Worm (Caenorhabditis elegans) whole organism, L3 larva: Measurements from ENCODE around the gene C46A5.6.

Experiments used
- R02D3.7 ChIP-seq: fragments of 150-350 bp; optimal IDR thresholded peaks from 2 replicates; lab custom pipeline; 2014; ENCODE audit warnings: missing biosample characterization, missing genetic modification characterization
- ZK546.5 ChIP-seq: sonication (generic microtip); optimal IDR thresholded peaks from 2 replicates; lab custom pipeline; 2017; ENCODE audit warnings: missing biosample characterization, missing genetic modification characterization
- aly-2 ChIP-seq: fragments of 150-350 bp; optimal IDR thresholded peaks from 2 replicates; lab custom pipeline; 2014; ENCODE audit warnings: missing biosample characterization, missing genetic modification characterization
- ama-1 ChIP-seq: fragments of 150-350 bp; optimal IDR thresholded peaks from 2 replicates; lab custom pipeline; 2018
- ceh-28 ChIP-seq: fragments of 150-350 bp; optimal IDR thresholded peaks from 2 replicates; lab custom pipeline; 2014; ENCODE audit warnings: missing biosample characterization, missing genetic modification reagents, missing genetic modification characterization
- elt-1 ChIP-seq: fragments of 150-350 bp; optimal IDR thresholded peaks from 2 replicates; lab custom pipeline; 2014; ENCODE audit warnings: missing biosample characterization, missing genetic modification characterization
- elt-2 ChIP-seq: sonication (generic microtip); optimal IDR thresholded peaks from 2 replicates; lab custom pipeline; 2016; ENCODE audit warnings: missing genetic modification reagents, mild to moderate bottlenecking, missing genetic modification characterization, missing compliant biosample characterization
- elt-3 ChIP-seq, 3 experiments: fragments of 150-350 bp in 1 of 3; sonication (generic microtip) in 2 of 3; optimal IDR thresholded peaks; 2 replicates in 2 of 3; 4 replicates in 1 of 3; lab custom pipeline; 2014 to 2017; ENCODE audit warnings: missing biosample characterization in 3 of 3, missing genetic modification characterization in 3 of 3
- eor-1 ChIP-seq, 2 experiments: fragments of 150-350 bp; optimal IDR thresholded peaks; 2 replicates each; lab custom pipeline; 2014 to 2018; ENCODE audit warnings: missing biosample characterization in 2 of 2, missing genetic modification characterization in 2 of 2
- fkh-10 ChIP-seq: sonication (generic microtip); optimal IDR thresholded peaks from 2 replicates; lab custom pipeline; 2017; ENCODE audit warnings: missing biosample characterization, missing genetic modification reagents, missing genetic modification characterization
- hmg-11 ChIP-seq: sonication (generic microtip); optimal IDR thresholded peaks from 2 replicates; lab custom pipeline; 2016; ENCODE audit warnings: missing genetic modification characterization, missing compliant biosample characterization
- jun-1 ChIP-seq: fragments of 150-350 bp; optimal IDR thresholded peaks from 2 replicates; lab custom pipeline; 2014; ENCODE audit warnings: missing biosample characterization, missing genetic modification reagents, missing genetic modification characterization
- lin-15B ChIP-seq: fragments of 150-350 bp; optimal IDR thresholded peaks from 2 replicates; lab custom pipeline; 2014; ENCODE audit warnings: missing biosample characterization, missing genetic modification characterization
- lin-39 ChIP-seq: fragments of 150-350 bp; optimal IDR thresholded peaks from 2 replicates; lab custom pipeline; 2018; ENCODE audit warnings: missing biosample characterization, missing genetic modification reagents, missing genetic modification characterization
- mdl-1 ChIP-seq: fragments of 150-350 bp; optimal IDR thresholded peaks from 2 replicates; lab custom pipeline; 2014; ENCODE audit warnings: missing biosample characterization, missing genetic modification characterization
- nfya-1 ChIP-seq: sonication (generic microtip); optimal IDR thresholded peaks from 2 replicates; lab custom pipeline; 2017; ENCODE audit warnings: missing genetic modification characterization, mild to moderate bottlenecking, missing compliant biosample characterization, antibody characterized with exemption, moderate library complexity; ENCODE audit not compliant: insufficient read depth
- nhr-11 ChIP-seq: fragments of 150-350 bp; optimal IDR thresholded peaks from 2 replicates; lab custom pipeline; 2014; ENCODE audit warnings: missing biosample characterization, missing genetic modification characterization
- nhr-12 ChIP-seq: fragments of 150-350 bp; optimal IDR thresholded peaks from 2 replicates; lab custom pipeline; 2014; ENCODE audit warnings: missing biosample characterization, missing genetic modification characterization
- nhr-23 ChIP-seq: fragments of 150-350 bp; optimal IDR thresholded peaks from 2 replicates; lab custom pipeline; 2014; ENCODE audit warnings: missing biosample characterization, missing genetic modification reagents, missing genetic modification characterization
- nhr-237 ChIP-seq: fragments of 150-350 bp; optimal IDR thresholded peaks from 2 replicates; lab custom pipeline; 2014; ENCODE audit warnings: missing biosample characterization, missing genetic modification characterization
- nhr-43 ChIP-seq: sonication (generic microtip); optimal IDR thresholded peaks from 2 replicates; lab custom pipeline; 2016; ENCODE audit warnings: mild to moderate bottlenecking, missing genetic modification characterization, missing compliant biosample characterization; ENCODE audit not compliant: poor library complexity, severe bottlenecking
- nhr-76 ChIP-seq: fragments of 150-350 bp; sonication (generic microtip); optimal IDR thresholded peaks from 5 replicates; lab custom pipeline; 2014; ENCODE audit warnings: missing biosample characterization, missing genetic modification characterization
- nhr-77 ChIP-seq: fragments of 150-350 bp; optimal IDR thresholded peaks from 2 replicates; lab custom pipeline; 2014; ENCODE audit warnings: missing biosample characterization, missing genetic modification characterization
- pqm-1 ChIP-seq: fragments of 150-350 bp; optimal IDR thresholded peaks from 2 replicates; lab custom pipeline; 2017; ENCODE audit warnings: missing biosample characterization, missing genetic modification characterization, inconsistent platforms
- sea-2 ChIP-seq: fragments of 150-350 bp; sonication (generic microtip); optimal IDR thresholded peaks from 4 replicates; lab custom pipeline; 2014; ENCODE audit warnings: missing biosample characterization, missing genetic modification reagents, missing genetic modification characterization
- skn-1 ChIP-seq: fragments of 150-350 bp; optimal IDR thresholded peaks from 2 replicates; lab custom pipeline; 2014; ENCODE audit warnings: missing biosample characterization, missing genetic modification characterization
- snpc-4 ChIP-seq: fragments of 150-350 bp; optimal IDR thresholded peaks from 2 replicates; lab custom pipeline; 2014; ENCODE audit warnings: missing biosample characterization, missing genetic modification characterization
- unc-39 ChIP-seq: sonication (generic microtip); optimal IDR thresholded peaks from 4 replicates; lab custom pipeline; 2017; ENCODE audit warnings: missing biosample characterization, missing genetic modification characterization
- unc-62 ChIP-seq: fragments of 150-350 bp; sonication (generic microtip); optimal IDR thresholded peaks from 4 replicates; lab custom pipeline; 2014; ENCODE audit warnings: missing biosample characterization, missing genetic modification reagents, missing genetic modification characterization
- zag-1 ChIP-seq: fragments of 150-350 bp; optimal IDR thresholded peaks from 2 replicates; lab custom pipeline; 2014; ENCODE audit warnings: missing biosample characterization, missing genetic modification characterization
- ztf-11 ChIP-seq: fragments of 150-350 bp; optimal IDR thresholded peaks from 2 replicates; lab custom pipeline; 2014; ENCODE audit warnings: missing biosample characterization, missing genetic modification characterization
- ztf-4 ChIP-seq: fragments of 150-350 bp; optimal IDR thresholded peaks from 2 replicates; lab custom pipeline; 2014; ENCODE audit warnings: missing biosample characterization, missing genetic modification characterization

C46A5.6 gene

DNA sequence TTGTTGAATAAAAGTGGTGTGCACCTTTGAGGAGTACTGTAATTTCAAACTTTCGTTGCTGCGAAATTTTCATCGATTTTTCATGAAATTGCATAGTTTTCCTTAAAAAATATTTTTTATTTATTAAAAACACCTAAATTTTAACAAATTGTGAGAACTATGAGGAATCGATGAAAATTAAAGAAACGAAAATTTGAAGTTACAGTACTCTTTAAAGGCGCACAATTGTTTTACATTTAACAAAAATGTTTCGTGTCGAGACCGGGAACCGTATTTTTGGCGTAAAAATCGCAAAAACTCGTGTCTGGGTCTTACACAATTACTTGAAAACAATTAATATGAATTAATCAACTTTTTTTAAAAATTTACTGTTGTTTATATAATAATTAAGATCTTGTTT lies 6.5 kb upstream of the C46A5.6 start, which contains the start of gene rdl-1:
Gene rdl-1, minus strand, starts transcription at position 101 of the 400 bp plus-strand sequence.
- no peak for TF ChIP-seq unc-62 (GFP tag; lab: Kevin White, UChicago)
- TF ChIP-seq skn-1 (tag; lab: Kevin White, UChicago) = no peak
- no peak for TF ChIP-seq R02D3.7 (tag; lab: Kevin White, UChicago)
- no peak for TF ChIP-seq ZK546.5 (tag; lab: Kevin White, UChicago)

DNA sequence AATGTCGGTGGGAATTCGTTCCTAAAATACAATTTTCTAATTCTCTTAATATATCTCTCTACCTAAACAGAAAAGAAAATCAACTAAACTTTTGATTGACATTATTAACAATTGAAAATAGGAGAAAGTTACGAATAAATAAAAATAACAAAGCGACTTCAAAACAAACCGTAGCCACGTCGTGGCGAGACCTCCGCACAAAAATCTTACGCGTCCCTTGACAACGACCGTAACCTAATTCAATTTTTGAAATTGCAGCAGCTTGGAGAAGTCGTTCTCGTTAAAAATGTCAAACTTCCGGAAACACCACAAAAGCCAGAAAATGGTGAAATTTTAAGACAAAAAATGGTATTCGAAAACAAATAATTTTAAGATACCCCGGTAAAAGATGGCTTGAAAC lies 671 bp upstream of the C46A5.6 start:
- TF ChIP-seq unc-39 (tag; lab: Kevin White, UChicago) = no peak
- TF ChIP-seq zag-1 = no peak
- no peak for TF ChIP-seq nfya-1 (tag; lab: Kevin White, UChicago)
- TF ChIP-seq nhr-12 = no peak
- no peak for TF ChIP-seq eor-1 (tag; optimal IDR thresholded peaks at IDR 0.05; lab: Kevin White, UChicago)
- no peak for TF ChIP-seq ztf-4 (tag; lab: Kevin White, UChicago)
- TF ChIP-seq ceh-28 (tag; lab: Kevin White, UChicago) = no peak
- TF ChIP-seq nhr-23 (tag; lab: Kevin White, UChicago) = no peak
- TF ChIP-seq hmg-11 (tag; lab: Kevin White, UChicago) = no peak
- no peak for TF ChIP-seq nhr-43
- no peak for TF ChIP-seq elt-3 (tag; optimal IDR thresholded peaks at IDR 0.05; lab: Kevin White, UChicago)
- no peak for TF ChIP-seq aly-2
- TF ChIP-seq lin-39 (tag; lab: Kevin White, UChicago) = no peak
- no peak for TF ChIP-seq snpc-4 (tag; lab: Kevin White, UChicago)
- no peak for TF ChIP-seq nhr-77 (tag; lab: Kevin White, UChicago)

DNA sequence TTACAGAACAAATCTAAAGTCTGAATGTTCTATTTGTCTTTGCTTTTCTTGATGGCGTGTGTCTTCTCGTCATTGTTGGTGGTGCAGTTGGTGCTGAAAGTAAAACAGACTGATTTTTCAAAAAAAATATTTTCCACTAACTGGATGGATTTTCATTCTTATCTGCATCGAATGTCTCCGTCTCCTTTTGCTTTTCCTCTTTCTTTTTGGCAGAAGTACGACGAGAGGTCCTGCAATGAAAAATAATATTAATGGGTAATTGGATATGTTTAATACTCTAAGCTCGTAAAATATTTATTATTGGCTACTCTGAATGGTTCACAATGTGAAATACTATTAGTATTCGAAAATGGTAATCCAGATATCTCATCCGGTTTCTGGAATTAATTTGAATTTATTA lies 3.5 kb downstream of the C46A5.6 start, which contains the start of gene del-7:
Gene del-7, plus strand, starts transcription at position 301 of the 400 bp plus-strand sequence.
- no peak for TF ChIP-seq R02D3.7 (tag; lab: Kevin White, UChicago)
- no peak for TF ChIP-seq nfya-1 (tag; lab: Kevin White, UChicago)
- no peak for TF ChIP-seq aly-2
- no peak for TF ChIP-seq elt-3 (tag; optimal IDR thresholded peaks at IDR 0.05; lab: Kevin White, UChicago)
- no peak for TF ChIP-seq nhr-11 (tag; lab: Kevin White, UChicago)
- TF ChIP-seq eor-1 (tag; optimal IDR thresholded peaks at IDR 0.05; lab: Kevin White, UChicago) = no peak
- TF ChIP-seq nhr-43 = no peak
- no peak for TF ChIP-seq elt-2 (tag; lab: Kevin White, UChicago)
- no peak for TF ChIP-seq hmg-11 (tag; lab: Kevin White, UChicago)
- TF ChIP-seq ztf-11 (tag; lab: Kevin White, UChicago) = no peak
- TF ChIP-seq unc-62 (GFP tag; lab: Kevin White, UChicago) = no peak
- TF ChIP-seq jun-1 = no peak
- TF ChIP-seq fkh-10 (GFP tag; lab: Kevin White, UChicago) = no peak

DNA sequence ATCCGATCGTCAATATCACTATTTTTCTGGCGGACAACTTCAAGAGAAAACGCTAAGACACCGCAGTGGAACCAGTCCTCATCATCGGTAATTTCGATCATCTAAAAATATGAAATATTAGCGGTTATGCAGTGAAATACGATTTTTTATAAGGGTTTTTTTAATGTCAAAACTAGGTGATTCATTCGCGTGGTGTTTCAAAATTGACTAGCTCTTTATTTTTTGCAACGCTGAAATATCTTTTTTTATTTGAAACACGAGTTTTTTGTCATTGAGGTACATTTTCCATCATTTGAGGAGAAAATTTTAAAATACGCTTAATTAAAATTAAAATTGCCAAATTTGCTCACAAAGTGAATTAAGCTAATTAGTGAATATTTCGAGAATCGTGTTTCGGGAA lies 4.1 kb downstream of the C46A5.6 start, which contains the start of gene dsb-3:
Gene dsb-3, minus strand, starts transcription at position 101 of the 400 bp plus-strand sequence.
- TF ChIP-seq nhr-237 (no peak), zag-1 (no peak), jun-1 (no peak)

DNA sequence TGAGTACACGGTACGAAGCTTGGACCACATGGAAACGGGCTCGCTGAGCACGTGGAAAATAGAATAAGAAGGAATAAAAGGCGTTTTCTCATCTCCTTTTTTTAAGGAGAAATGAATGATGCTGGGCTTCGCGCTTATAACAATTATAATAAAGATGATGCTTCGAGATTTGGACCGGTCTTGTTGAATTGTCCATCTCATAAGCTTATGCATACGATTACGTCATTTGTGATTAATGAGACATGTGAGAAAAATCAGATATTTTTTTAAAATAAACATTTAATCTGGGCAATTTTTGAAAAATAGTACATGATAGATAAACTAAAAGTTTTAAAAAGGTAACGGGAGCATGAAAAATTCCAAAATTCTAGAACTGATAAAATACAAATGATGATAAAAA lies 6.4 kb downstream of the C46A5.6 start, which contains the start of gene C46A5.4:
Gene C46A5.4, minus strand, starts transcription at position 101 of the 400 bp plus-strand sequence.
- TF ChIP-seq nhr-76 (tag; lab: Kevin White, UChicago) (no peak), mdl-1 (tag; lab: Kevin White, UChicago) (no peak), nhr-237 (no peak), lin-39 (tag; lab: Kevin White, UChicago) (no peak), ZK546.5 (tag; lab: Kevin White, UChicago) (no peak), lin-15B (tag; lab: Kevin White, UChicago) (no peak), elt-1 (no peak), nhr-43 (no peak), zag-1 (no peak), sea-2 (GFP tag; lab: Kevin White, UChicago) (no peak)

DNA sequence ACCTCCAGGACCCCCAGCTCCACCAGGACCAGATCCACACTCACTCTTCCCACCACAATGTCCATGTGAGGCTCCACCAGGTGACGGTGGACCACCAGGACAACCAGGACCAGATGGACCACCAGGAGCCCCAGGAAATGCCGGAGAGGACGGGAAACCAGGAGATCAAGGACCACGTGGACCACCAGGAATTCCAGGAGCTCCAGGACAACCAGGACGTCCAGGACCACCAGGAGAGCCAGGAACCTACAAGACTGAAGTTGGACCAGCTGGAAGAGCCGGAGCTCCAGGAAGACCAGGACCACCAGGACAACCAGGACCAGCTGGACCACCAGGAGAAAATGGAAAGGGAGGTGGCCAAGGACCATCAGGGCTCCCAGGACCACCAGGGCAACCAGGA lies 9.5 kb downstream of the C46A5.6 start:
- TF ChIP-seq ama-1 (lab: Kevin White, UChicago) (no peak), pqm-1 (tag; lab: Kevin White, UChicago) (no peak), nhr-237 (no peak), nhr-12 (no peak), elt-3 (tag; optimal IDR thresholded peaks at IDR 0.05; lab: Kevin White, UChicago) (no peak), ceh-28 (tag; lab: Kevin White, UChicago) (no peak)
